Worm (Caenorhabditis elegans): ENCODE measurements around the gene Y43F8B.22.
A peak's percentile ranks its signal among the peaks of the same experiment; 100 is the strongest.
"Not testable (repeated sequence)": the region's sequence is repeated elsewhere in the genome, so short reads cannot be mapped to it uniquely, and the experiment has no call there.

Gene Y43F8B.22

DNA sequence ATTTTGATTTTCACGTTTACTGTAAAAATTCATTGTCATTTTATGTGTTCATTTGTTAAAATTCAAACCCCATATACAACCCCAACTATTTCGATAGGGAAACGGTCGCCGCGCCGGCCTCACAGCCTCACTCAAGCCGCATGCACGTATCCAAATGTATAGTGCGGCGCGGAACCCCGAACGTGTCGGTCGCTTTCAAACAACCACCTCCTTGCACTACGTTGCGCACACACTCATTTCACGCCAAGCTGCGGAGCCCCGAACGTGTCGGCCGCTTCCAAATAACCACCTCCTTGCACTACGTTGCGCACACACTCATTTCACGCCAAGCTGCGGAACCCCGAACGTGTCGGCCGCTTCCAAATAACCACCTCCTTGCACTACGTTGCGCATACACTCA, 15.9 kb upstream of the Y43F8B.22 start:
- not testable (repeated sequence) for TF ChIP-seq snpc-4 (GFP tag; optimal IDR thresholded peaks at IDR 0.05)
- peak in 2 of 4 experiments; percentile 57 to 82 for TF ChIP-seq snpc-4 (tag; optimal IDR thresholded peaks at IDR 0.05)

DNA sequence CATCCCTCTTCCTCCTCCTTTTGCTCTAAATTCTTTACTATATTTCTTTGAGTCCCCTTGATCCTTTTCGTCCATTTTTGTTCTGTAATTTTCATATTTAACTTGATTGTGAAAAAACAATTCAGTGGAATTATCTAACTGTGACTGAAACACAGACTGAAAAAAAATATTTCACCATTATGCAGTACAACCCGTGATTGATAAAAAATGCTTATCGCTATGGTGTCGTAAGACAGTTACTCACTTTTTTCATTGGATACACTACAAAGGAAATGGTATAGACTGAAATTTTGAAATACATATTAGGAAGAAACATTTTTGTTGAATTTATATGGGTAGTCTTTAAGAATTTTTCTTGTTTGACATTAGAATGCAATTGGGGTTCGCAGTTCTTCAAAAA, 15.1 kb upstream of the Y43F8B.22 start, which contains the start of gene Y43F8B.23:
Y43F8B.23 (minus strand) TSS at position 75 of the 400 bp plus-strand sequence.
- no peak for TF ChIP-seq snpc-4 (GFP tag; optimal IDR thresholded peaks at IDR 0.05)
- no peak for TF ChIP-seq snpc-4 (tag; optimal IDR thresholded peaks at IDR 0.05)
- peak; percentile 31; the same call in 1 of the 2 replicates for TF ChIP-seq cebp-1 (GFP tag; IDR thresholded peaks at IDR 0.05)
- peak; percentile 41 for TF ChIP-seq cebp-1 (tag; optimal IDR thresholded peaks at IDR 0.05)
- TF ChIP-seq nhr-80 (tag; optimal IDR thresholded peaks at IDR 0.05), result peak; percentile 77

DNA sequence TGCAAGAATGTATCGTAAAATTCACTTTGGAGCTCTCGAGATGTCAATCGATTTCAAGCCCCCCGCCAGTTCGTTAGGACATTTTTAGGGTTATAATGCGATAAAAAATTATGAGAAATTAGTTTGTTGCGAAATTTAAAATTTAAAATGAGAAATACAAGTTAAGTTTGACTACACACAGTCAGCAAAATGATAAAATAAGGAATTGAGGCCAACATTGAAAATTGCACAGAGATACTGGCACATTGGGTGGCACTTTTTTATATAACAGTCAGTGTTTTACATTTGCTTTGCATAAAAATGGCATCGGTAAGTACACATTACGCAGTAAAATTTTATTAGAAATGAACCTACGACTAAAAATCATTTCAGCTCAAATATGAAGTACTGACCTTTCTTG, 14.6 kb upstream of the Y43F8B.22 start, which contains the start of gene Y43F8B.12:
Y43F8B.12 (plus strand) TSS at position 301 of the 400 bp plus-strand sequence.
- TF ChIP-seq hrde-1 (tag; optimal IDR thresholded peaks at IDR 0.05; ENCODE audit: borderline replicate concordance), result no peak

DNA sequence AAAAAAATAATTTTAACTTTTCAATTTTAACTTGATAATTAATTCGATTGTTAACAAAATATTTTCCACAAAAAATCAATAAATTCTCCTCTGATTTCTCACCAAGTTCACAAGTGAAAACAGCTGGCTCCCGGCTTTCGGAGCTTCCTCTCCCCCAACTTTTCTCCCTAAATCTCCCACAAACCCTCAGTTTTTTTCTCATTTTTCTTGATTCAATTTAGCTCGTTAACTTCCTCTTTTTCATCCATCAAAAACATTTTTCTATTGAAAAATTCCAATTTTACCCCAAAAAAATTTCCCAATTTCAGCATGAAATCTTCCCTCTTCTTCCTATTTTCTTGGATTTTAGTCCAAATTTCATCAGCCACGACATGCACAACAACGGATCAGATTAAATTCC, 12.2 kb upstream of the Y43F8B.22 start, which contains the start of gene Y43F8B.11:
Y43F8B.11 (plus strand) TSS at position 301 of the 400 bp plus-strand sequence.
- no peak for TF ChIP-seq nfyb-1 (GFP tag; IDR thresholded peaks at IDR 0.05)
- TF ChIP-seq egl-44 (GFP tag; IDR thresholded peaks at IDR 0.05), result no peak

ce11 chrV:19473842-19474514, 8.7 kb upstream of the Y43F8B.22 start, which contains the start of gene Y43F8B.10:
TSS of gene Y43F8B.10 (plus strand) at chrV:19474464.
- TF ChIP-seq rpc-1 (optimal IDR thresholded peaks at IDR 0.05) (no peak), rpc-1 (tag; optimal IDR thresholded peaks at IDR 0.05) (no peak), egrh-3 (GFP tag; IDR thresholded peaks at IDR 0.05) (peak; percentile 16; the same call in 1 of the 2 replicates)

- no peak for TF ChIP-seq C06A6.2 (GFP tag; conservative IDR thresholded peaks at IDR 0.05)
- no peak for TF ChIP-seq ceh-58 (GFP tag; IDR thresholded peaks at IDR 0.05)
Measured at ce11 chrV:19477302-19477701, 5.3 kb upstream of the Y43F8B.22 start.

ce11 chrV:19477852-19478251, 4.8 kb upstream of the Y43F8B.22 start, which contains the start of gene Y43F8B.9:
TSS of gene Y43F8B.9 (plus strand) at chrV:19478152.
- TF ChIP-seq nhr-80 (tag; optimal IDR thresholded peaks at IDR 0.05) (no peak), egrh-3 (GFP tag; IDR thresholded peaks at IDR 0.05) (no peak), Y56A3A.18 (GFP tag; IDR thresholded peaks at IDR 0.05) (no peak), zfh-2 (GFP tag; conservative IDR thresholded peaks at IDR 0.05) (no peak), ztf-22 (GFP tag; optimal IDR thresholded peaks at IDR 0.05) (no peak), lsl-1 (GFP tag; optimal IDR thresholded peaks at IDR 0.05) (no peak), F10E7.11 (tag; optimal IDR thresholded peaks at IDR 0.05) (no peak), gei-17 (GFP tag; optimal IDR thresholded peaks at IDR 0.05) (no peak), ceh-79 (tag; optimal IDR thresholded peaks at IDR 0.05) (no peak), lin-54 (GFP tag; optimal IDR thresholded peaks at IDR 0.05) (no peak), madf-6 (GFP tag; IDR thresholded peaks at IDR 0.05) (no peak), Y95B8A.8 (GFP tag; IDR thresholded peaks at IDR 0.05) (no peak), madf-8 (GFP tag; conservative IDR thresholded peaks at IDR 0.05) (no peak), rpc-1 (optimal IDR thresholded peaks at IDR 0.05) (no peak), rpc-1 (tag; optimal IDR thresholded peaks at IDR 0.05) (no peak), bed-2 (GFP tag; IDR thresholded peaks at IDR 0.05) (no peak), cebp-2 (GFP tag; IDR thresholded peaks at IDR 0.05) (no peak), efl-1 (GFP tag; optimal IDR thresholded peaks at IDR 0.05) (no peak), chd-7 (tag; optimal IDR thresholded peaks at IDR 0.05) (no peak)

All from whole organism, young adult.